Worm (Caenorhabditis elegans) whole organism, L1 larva: ENCODE data around the gene F09F9.3.

ENCODE experiments used
- alr-1 ChIP-seq: fragments of 200-800 bp; sonication (Bioruptor generic); optimal IDR thresholded peaks from 2 replicates; lab custom pipeline; 2018; ENCODE audit warnings: borderline replicate concordance, mild to moderate bottlenecking, missing genetic modification characterization, missing compliant biosample characterization
- ama-1 ChIP-seq: fragments of 150-350 bp; optimal IDR thresholded peaks from 2 replicates; lab custom pipeline; 2014
- ceh-82 ChIP-seq, 3 experiments: fragments of 150-350 bp in 1 of 3; sonication (generic microtip) in 2 of 3; optimal IDR thresholded peaks; 2 replicates each; lab custom pipeline; 2014 to 2017; ENCODE audit warnings: missing biosample characterization in 3 of 3, missing genetic modification characterization in 3 of 3
- ces-1 ChIP-seq: fragments of 150-350 bp; optimal IDR thresholded peaks from 2 replicates; lab custom pipeline; 2014; ENCODE audit warnings: missing biosample characterization, missing genetic modification reagents, missing genetic modification characterization
- fos-1 ChIP-seq: fragments of 150-350 bp; optimal IDR thresholded peaks from 2 replicates; lab custom pipeline; 2014; ENCODE audit warnings: missing biosample characterization, missing genetic modification characterization
- isw-1 ChIP-seq: fragments of 200-800 bp; sonication (Bioruptor generic); IDR thresholded peaks from 2 replicates; pipeline ENCODE4 v1.3.6; 2022; ENCODE audit warnings: missing genetic modification characterization, missing compliant biosample characterization
- nhr-11 ChIP-seq: fragments of 150-350 bp; optimal IDR thresholded peaks from 2 replicates; lab custom pipeline; 2014; ENCODE audit warnings: missing biosample characterization, missing genetic modification characterization
- nhr-12 ChIP-seq: sonication (generic microtip); optimal IDR thresholded peaks from 2 replicates; lab custom pipeline; 2017; ENCODE audit warnings: missing biosample characterization, missing genetic modification characterization
- nhr-28 ChIP-seq: fragments of 150-350 bp; optimal IDR thresholded peaks from 2 replicates; lab custom pipeline; 2014; ENCODE audit warnings: missing biosample characterization, missing genetic modification characterization
- swsn-7 ChIP-seq: sonication (generic microtip); optimal IDR thresholded peaks from 2 replicates; lab custom pipeline; 2016; ENCODE audit warnings: missing genetic modification characterization, missing compliant biosample characterization
- tbx-2 ChIP-seq: sonication (generic microtip); optimal IDR thresholded peaks from 2 replicates; lab custom pipeline; 2016; ENCODE audit warnings: missing genetic modification characterization, missing compliant biosample characterization
- unc-86 ChIP-seq: sonication (generic microtip); optimal IDR thresholded peaks from 2 replicates; lab custom pipeline; 2016; ENCODE audit warnings: missing genetic modification characterization, missing compliant biosample characterization
- zag-1 ChIP-seq: fragments of 150-350 bp; optimal IDR thresholded peaks from 2 replicates; lab custom pipeline; 2014; ENCODE audit warnings: missing biosample characterization, missing genetic modification characterization
- ztf-4 ChIP-seq: fragments of 150-350 bp; optimal IDR thresholded peaks from 2 replicates; lab custom pipeline; 2014; ENCODE audit warnings: missing biosample characterization, missing genetic modification characterization

ce11 chrX:4111416-4111815 is 9.4 kb downstream of the F09F9.3 start, which contains the start of gene F09F9.2:
- TF ChIP-seq ztf-4 (tag; lab: Kevin White, UChicago) (no peak), unc-86 (tag; lab: Kevin White, UChicago) (no peak), ceh-82 (tag; optimal IDR thresholded peaks at IDR 0.05; lab: Kevin White, UChicago) (no peak), fos-1 (tag; lab: Kevin White, UChicago) (no peak), swsn-7 (no peak), alr-1 (tag; lab: Kevin White, UChicago) (no peak), nhr-28 (tag; lab: Kevin White, UChicago) (no peak), nhr-12 (tag; lab: Kevin White, UChicago) (no peak), tbx-2 (tag; lab: Kevin White, UChicago) (no peak), nhr-11 (no peak), isw-1 (GFP tag; lab: Robert Waterston, UW) (no peak), zag-1 (tag; lab: Kevin White, UChicago) (no peak), ama-1 (lab: Kevin White, UChicago) (no peak), ces-1 (GFP tag; lab: Kevin White, UChicago) (no peak)
